Fruit fly (Drosophila melanogaster) whole organism, embryonic: Measurements from ENCODE around the gene CG12020.

ENCODE experiments used
- C15 ChIP-seq: fragments of 200-800 bp; sonication (Bioruptor generic); IDR thresholded peaks from 3 replicates; pipeline ENCODE4 v1.3.6; 2022; ENCODE audit warnings: missing biosample characterization, missing genetic modification characterization
- CG10462 ChIP-seq: fragments of 200-800 bp; sonication (Bioruptor generic); optimal IDR thresholded peaks from 2 replicates; lab custom pipeline; 2016; ENCODE audit warnings: missing biosample characterization, missing genetic modification characterization
- CG10543 ChIP-seq: fragments of 200-800 bp; sonication (Bioruptor generic); optimal IDR thresholded peaks from 3 replicates; lab custom pipeline; 2017; ENCODE audit warnings: missing biosample characterization, mild to moderate bottlenecking, missing genetic modification characterization, moderate library complexity
- CG11093 ChIP-seq: fragments of 200-800 bp; sonication (Bioruptor generic); IDR thresholded peaks from 3 replicates; pipeline ENCODE4 v1.3.6; 2022; ENCODE audit warnings: missing biosample characterization, missing genetic modification characterization
- CG11247 ChIP-seq: fragments of 200-800 bp; sonication (Bioruptor generic); IDR thresholded peaks from 2 replicates; pipeline ENCODE4 v1.3.6; 2022; ENCODE audit warnings: missing biosample characterization, missing genetic modification characterization
- CG11695 ChIP-seq: fragments of 200-800 bp; sonication (Bioruptor generic); IDR thresholded peaks from 3 replicates; pipeline ENCODE4 v1.3.6; 2022; ENCODE audit warnings: missing biosample characterization, missing genetic modification characterization
- CG11696 ChIP-seq: fragments of 200-800 bp; sonication (Bioruptor generic); IDR thresholded peaks from 2 replicates; pipeline ENCODE4 v1.3.6; 2022; ENCODE audit warnings: missing biosample characterization, missing genetic modification characterization
- CG1233 ChIP-seq: fragments of 200-800 bp; sonication (Bioruptor generic); optimal IDR thresholded peaks from 4 replicates; lab custom pipeline; 2018; ENCODE audit warnings: missing biosample characterization, mild to moderate bottlenecking, missing genetic modification characterization
- CG1602 ChIP-seq: fragments of 200-800 bp; sonication (Bioruptor generic); optimal IDR thresholded peaks from 3 replicates; lab custom pipeline; 2016; ENCODE audit warnings: missing biosample characterization, missing genetic modification characterization
- CG16863 ChIP-seq: fragments of 200-800 bp; sonication (Bioruptor generic); optimal IDR thresholded peaks from 3 replicates; lab custom pipeline; 2016; ENCODE audit warnings: missing biosample characterization, missing genetic modification characterization
- CG2120 ChIP-seq: fragments of 200-800 bp; sonication (Bioruptor generic); optimal IDR thresholded peaks from 3 replicates; lab custom pipeline; 2016; ENCODE audit warnings: missing biosample characterization, missing genetic modification characterization
- CG30020 ChIP-seq: fragments of 200-800 bp; optimal IDR thresholded peaks from 2 replicates; lab custom pipeline; 2019; ENCODE audit warnings: missing biosample characterization, mild to moderate bottlenecking, missing genetic modification characterization, moderate library complexity
- CG32532 ChIP-seq: fragments of 200-800 bp; sonication (Bioruptor generic); IDR thresholded peaks from 2 replicates; pipeline ENCODE4 v1.3.6; 2022; ENCODE audit warnings: missing biosample characterization, missing genetic modification characterization
- CG3838 ChIP-seq: fragments of 200-800 bp; sonication (Bioruptor generic); optimal IDR thresholded peaks from 3 replicates; lab custom pipeline; 2016; ENCODE audit warnings: missing biosample characterization, missing genetic modification characterization
- CG4404 ChIP-seq: fragments of 200-800 bp; sonication (Bioruptor generic); IDR thresholded peaks from 2 replicates; pipeline ENCODE4 v1.3.6; 2022; ENCODE audit warnings: missing biosample characterization, missing genetic modification characterization
- CG4424 ChIP-seq: fragments of 200-800 bp; sonication (Bioruptor generic); optimal IDR thresholded peaks from 3 replicates; lab custom pipeline; 2016; ENCODE audit warnings: missing biosample characterization, missing genetic modification characterization
- CG4617 ChIP-seq: fragments of 200-800 bp; sonication (Bioruptor generic); optimal IDR thresholded peaks from 3 replicates; lab custom pipeline; 2016; ENCODE audit warnings: missing biosample characterization, missing genetic modification characterization, borderline replicate concordance
- CG7357 ChIP-seq: fragments of 200-800 bp; sonication (Bioruptor generic); IDR thresholded peaks from 3 replicates; pipeline ENCODE4 v1.3.6; 2022; ENCODE audit warnings: missing biosample characterization, missing genetic modification characterization
- CG7839 ChIP-seq: fragments of 200-800 bp; sonication (Bioruptor generic); optimal IDR thresholded peaks from 3 replicates; lab custom pipeline; 2018; ENCODE audit warnings: missing biosample characterization, mild to moderate bottlenecking, missing genetic modification characterization, moderate library complexity
- CG8388 ChIP-seq: fragments of 200-800 bp; sonication (Bioruptor generic); optimal IDR thresholded peaks from 2 replicates; lab custom pipeline; 2019; ENCODE audit warnings: missing biosample characterization, mild to moderate bottlenecking, missing genetic modification characterization, moderate library complexity
- CG9797 ChIP-seq: fragments of 200-800 bp; sonication (Bioruptor generic); optimal IDR thresholded peaks from 3 replicates; lab custom pipeline; 2018; ENCODE audit warnings: missing biosample characterization, mild to moderate bottlenecking, missing genetic modification characterization
- Dad ChIP-seq: fragments of 200-800 bp; sonication (Bioruptor generic); optimal IDR thresholded peaks from 3 replicates; lab custom pipeline; 2016; ENCODE audit warnings: missing biosample characterization, missing genetic modification characterization
- Deaf1 ChIP-seq: fragments of 200-800 bp; optimal IDR thresholded peaks from 3 replicates; lab custom pipeline; 2019; ENCODE audit warnings: missing biosample characterization, mild to moderate bottlenecking, missing genetic modification characterization, moderate library complexity
- Doc3 ChIP-seq: fragments of 200-800 bp; sonication (Bioruptor generic); IDR thresholded peaks from 3 replicates; pipeline ENCODE4 v1.3.6; 2022; ENCODE audit warnings: missing biosample characterization, missing genetic modification characterization; ENCODE audit not compliant: partially characterized antibody
- Drgx ChIP-seq: fragments of 200-800 bp; sonication (Bioruptor generic); IDR thresholded peaks from 2 replicates; pipeline ENCODE4 v1.3.6; 2022; ENCODE audit warnings: missing biosample characterization, missing genetic modification characterization
- ERR ChIP-seq: fragments of 200-800 bp; sonication (Bioruptor generic); optimal IDR thresholded peaks from 2 replicates; lab custom pipeline; 2016; ENCODE audit warnings: missing biosample characterization, missing genetic modification characterization
- Fer3 ChIP-seq: fragments of 200-800 bp; sonication (Bioruptor generic); optimal IDR thresholded peaks from 2 replicates; lab custom pipeline; 2018; ENCODE audit warnings: missing biosample characterization, mild to moderate bottlenecking, missing genetic modification characterization, moderate library complexity
- Gsc ChIP-seq: fragments of 200-800 bp; sonication (Bioruptor generic); IDR thresholded peaks from 2 replicates; pipeline ENCODE4 v1.3.6; 2022; ENCODE audit warnings: missing biosample characterization, missing genetic modification characterization
- Kr ChIP-seq: fragments of 200-800 bp; sonication (Bioruptor generic); optimal IDR thresholded peaks from 2 replicates; lab custom pipeline; 2017; ENCODE audit warnings: missing biosample characterization, mild to moderate bottlenecking, missing genetic modification characterization
- NfI ChIP-seq: fragments of 200-800 bp; sonication (Bioruptor generic); optimal IDR thresholded peaks from 3 replicates; lab custom pipeline; 2018; ENCODE audit warnings: missing biosample characterization, mild to moderate bottlenecking, missing genetic modification characterization, moderate library complexity
- Pdp1 ChIP-seq, 2 experiments: fragments of 200-800 bp; sonication (Bioruptor generic); optimal IDR thresholded peaks; 3 replicates each; lab custom pipeline; 2016; ENCODE audit warnings: missing biosample characterization in 2 of 2, missing genetic modification characterization in 2 of 2, mild to moderate bottlenecking in 1 of 2, moderate library complexity in 1 of 2
- Sox102F ChIP-seq: fragments of 200-800 bp; sonication (Bioruptor generic); optimal IDR thresholded peaks from 2 replicates; lab custom pipeline; 2018; ENCODE audit warnings: missing biosample characterization, mild to moderate bottlenecking, missing genetic modification characterization, moderate library complexity
- Trl ChIP-seq, 3 experiments: fragments of >200 bp in 2 of 3; fragments of 200-800 bp in 1 of 3; sonication (Bioruptor generic) in 1 of 3; optimal IDR thresholded peaks; 2 replicates in 1 of 3; 3 replicates in 2 of 3; lab custom pipeline; 2016 to 2017; ENCODE audit warnings: missing biosample characterization in 1 of 3, missing genetic modification characterization in 1 of 3
- ab ChIP-seq: fragments of 200-800 bp; sonication (Bioruptor generic); optimal IDR thresholded peaks from 2 replicates; lab custom pipeline; 2016; ENCODE audit warnings: missing biosample characterization, missing genetic modification characterization
- abd-A ChIP-seq: fragments of 200-800 bp; sonication (Bioruptor generic); optimal IDR thresholded peaks from 3 replicates; lab custom pipeline; 2019; ENCODE audit warnings: missing biosample characterization, mild to moderate bottlenecking, missing genetic modification characterization, moderate library complexity
- cg ChIP-seq: fragments of 200-800 bp; sonication (Bioruptor generic); optimal IDR thresholded peaks from 3 replicates; lab custom pipeline; 2019; ENCODE audit warnings: missing biosample characterization, mild to moderate bottlenecking, missing genetic modification characterization, moderate library complexity
- chm ChIP-seq: fragments of 200-800 bp; sonication (Bioruptor generic); IDR thresholded peaks from 2 replicates; pipeline ENCODE4 v1.3.6; 2022; ENCODE audit warnings: missing biosample characterization, missing genetic modification characterization
- corto ChIP-seq: fragments of 200-800 bp; sonication (Bioruptor generic); optimal IDR thresholded peaks from 2 replicates; lab custom pipeline; 2016; ENCODE audit warnings: missing biosample characterization, mild to moderate bottlenecking, missing genetic modification characterization, moderate library complexity
- disco-r ChIP-seq: fragments of 200-800 bp; sonication (Bioruptor generic); optimal IDR thresholded peaks from 2 replicates; lab custom pipeline; 2016; ENCODE audit warnings: missing biosample characterization, missing genetic modification characterization
- fd102C ChIP-seq: fragments of 200-800 bp; sonication (Bioruptor generic); optimal IDR thresholded peaks from 2 replicates; lab custom pipeline; 2018; ENCODE audit warnings: missing biosample characterization, mild to moderate bottlenecking, missing genetic modification characterization, moderate library complexity
- fu2 ChIP-seq: fragments of 200-800 bp; sonication (Bioruptor generic); optimal IDR thresholded peaks from 2 replicates; lab custom pipeline; 2016; ENCODE audit warnings: missing biosample characterization, missing genetic modification characterization
- gcm ChIP-seq: fragments of 200-800 bp; sonication (Bioruptor generic); optimal IDR thresholded peaks from 2 replicates; lab custom pipeline; 2019; ENCODE audit warnings: missing biosample characterization, mild to moderate bottlenecking, missing genetic modification characterization, moderate library complexity
- h ChIP-seq: fragments of >200 bp; optimal IDR thresholded peaks from 2 replicates; lab custom pipeline; 2017
- lab ChIP-seq: fragments of 200-800 bp; sonication (Bioruptor generic); optimal IDR thresholded peaks from 3 replicates; lab custom pipeline; 2017; ENCODE audit warnings: missing biosample characterization, missing genetic modification characterization, mild to moderate bottlenecking, moderate library complexity, missing genetic modification reagents
- nau ChIP-seq: fragments of 200-800 bp; sonication (Bioruptor generic); optimal IDR thresholded peaks from 3 replicates; lab custom pipeline; 2017; ENCODE audit warnings: missing biosample characterization, mild to moderate bottlenecking, missing genetic modification characterization, missing genetic modification reagents
- row ChIP-seq: fragments of 200-800 bp; sonication (Bioruptor generic); IDR thresholded peaks from 3 replicates; pipeline ENCODE4 v1.3.6; 2022; ENCODE audit warnings: missing biosample characterization, missing genetic modification characterization
- seq ChIP-seq: fragments of 200-800 bp; sonication (Bioruptor generic); IDR thresholded peaks from 2 replicates; pipeline ENCODE4 v1.3.6; 2022; ENCODE audit warnings: missing biosample characterization, missing genetic modification characterization
- slou ChIP-seq: fragments of 200-800 bp; sonication (Bioruptor generic); optimal IDR thresholded peaks from 3 replicates; lab custom pipeline; 2016; ENCODE audit warnings: missing biosample characterization, missing genetic modification characterization
- tll ChIP-seq, 2 experiments: fragments of 200-800 bp in 1 of 2; fragments of >200 bp in 1 of 2; sonication (Bioruptor generic) in 1 of 2; optimal IDR thresholded peaks; 2 replicates each; lab custom pipeline; 2017 to 2019; ENCODE audit warnings: missing biosample characterization in 2 of 2, missing genetic modification characterization in 2 of 2, mild to moderate bottlenecking in 1 of 2, moderate library complexity in 1 of 2

CG12020 gene

DNA sequence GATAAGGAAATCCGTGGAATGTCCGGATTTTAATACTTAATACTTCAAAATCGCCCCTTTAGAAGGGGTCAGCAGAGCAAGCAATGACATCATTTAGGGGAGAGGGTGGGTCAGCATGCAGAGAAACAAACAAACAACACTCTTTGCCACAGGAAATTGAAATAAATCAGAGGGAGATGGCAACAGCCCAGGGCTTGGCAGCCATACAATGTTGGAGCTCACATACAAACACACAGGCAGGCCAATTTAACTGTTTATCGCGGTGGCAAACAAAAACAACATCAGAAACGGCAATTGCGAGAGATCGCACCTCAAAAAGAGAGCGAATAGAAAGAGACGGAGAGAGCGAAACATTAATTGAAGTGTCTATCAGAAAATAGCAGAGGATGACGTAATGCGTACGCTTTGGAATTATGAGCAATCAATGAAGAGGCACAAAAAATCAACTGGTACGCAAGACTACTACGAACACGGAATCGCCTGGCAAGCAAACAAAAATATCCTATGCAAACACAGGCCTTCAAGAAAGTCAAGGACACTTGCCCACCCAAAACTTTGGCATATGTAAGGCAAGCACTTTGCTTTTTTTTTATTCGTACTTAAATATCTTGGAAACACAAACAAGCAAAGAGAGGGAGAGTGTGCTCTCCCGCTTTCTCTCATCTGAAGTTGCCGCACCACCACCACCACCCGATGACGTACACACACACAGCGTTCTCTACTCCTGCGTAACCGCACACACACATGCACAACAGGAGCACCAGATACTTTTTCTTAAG lies 2.8 kb upstream of the CG12020 start (continued):
- TF ChIP-seq CG3838 (peak; percentile 60), CG9797 (GFP tag; lab: Kevin White, UChicago) (no peak), Dad (GFP tag; lab: Kevin White, UChicago) (no peak), fd102C (GFP tag; lab: Kevin White, UChicago) (no peak), CG10543 (GFP tag; lab: Kevin White, UChicago) (peak; percentile 90), abd-A (peak; percentile 98), corto (GFP tag; lab: Kevin White, UChicago) (no peak), Doc3 (GFP tag; lab: Robert Waterston, UW) (no peak), lab (peak; percentile 78), C15 (GFP tag; lab: Robert Waterston, UW) (no peak), fu2 (no peak), Drgx (0 out of 2 replicates have a peak, but pooled peaks have one; percentile 19), ERR (GFP tag; lab: Kevin White, UChicago) (no peak), CG4404 (GFP tag; lab: Robert Waterston, UW) (no peak), cg (GFP tag; lab: Kevin White, UChicago) (peak; percentile 88), h (no peak), Sox102F (no peak), gcm (GFP tag; lab: Kevin White, UChicago) (no peak), disco-r (GFP tag; lab: Kevin White, UChicago) (no peak), CG11696 (0 out of 2 replicates have a peak, but pooled peaks have one; percentile 16), Pdp1 (GFP tag; optimal IDR thresholded peaks at IDR 0.05; lab: Kevin White, UChicago) (peak in 1 of 2 experiments; percentile 99), CG7839 (no peak), NfI (GFP tag; lab: Kevin White, UChicago) (peak; percentile 45), CG30020 (tag; lab: Kevin White, UChicago) (no peak), ab (GFP tag; lab: Kevin White, UChicago) (peak; percentile 27), CG1233 (peak; percentile 38), Trl (optimal IDR thresholded peaks at IDR 0.05; lab: Kevin White, UChicago) (peak; percentile 86 to 97), Trl (GFP tag; optimal IDR thresholded peaks at IDR 0.05; lab: Kevin White, UChicago) (peak; percentile 8), CG4424 (GFP tag; lab: Kevin White, UChicago) (no peak), CG10462 (GFP tag; lab: Kevin White, UChicago) (no peak), CG1602 (no peak), nau (GFP tag; lab: Kevin White, UChicago) (no peak), Fer3 (tag; lab: Kevin White, UChicago) (peak; percentile 7), Kr (no peak), CG11695 (GFP tag; lab: Robert Waterston, UW) (peak; percentile 63; the same call in 1 of the 3 replicates), CG11247 (peak; percentile 34; the same call in 1 of the 2 replicates), Gsc (no peak), seq (peak; percentile 21; the same call in 1 of the 2 replicates), row (GFP tag; lab: Robert Waterston, UW) (no peak), CG32532 (GFP tag; lab: Robert Waterston, UW) (peak; percentile 50; the same call in 1 of the 2 replicates), CG16863 (GFP tag; lab: Kevin White, UChicago) (no peak), tll (GFP tag; optimal IDR thresholded peaks at IDR 0.05; lab: Kevin White, UChicago) (peak in 1 of 2 experiments; percentile 16), slou (GFP tag; lab: Kevin White, UChicago) (no peak), CG4617 (no peak), CG11093 (no peak), CG2120 (GFP tag; lab: Kevin White, UChicago) (no peak), CG7357 (GFP tag; lab: Robert Waterston, UW) (no peak), Deaf1 (tag; lab: Kevin White, UChicago) (no peak), CG8388 (no peak), chm (GFP tag; lab: Robert Waterston, UW) (peak; percentile 79)
